Worm (Caenorhabditis elegans) whole organism, midembryonic: Measurements from ENCODE around the gene nhr-15.

Experiments
- T22C8.4 ChIP-seq: fragments of 200-800 bp; sonication (Bioruptor generic); IDR thresholded peaks from 2 replicates; pipeline ENCODE4 v1.3.6; 2022; ENCODE audit warnings: missing genetic modification characterization, missing compliant biosample characterization
- cog-1 ChIP-seq: sonication (generic microtip); optimal IDR thresholded peaks from 2 replicates; lab custom pipeline; 2016; ENCODE audit warnings: missing genetic modification characterization, missing compliant biosample characterization
- flt-1 ChIP-seq: fragments of 200-800 bp; sonication (Bioruptor generic); IDR thresholded peaks from 2 replicates; pipeline ENCODE4 v1.3.6; 2022; ENCODE audit warnings: missing genetic modification characterization, missing compliant biosample characterization
- klf-2 ChIP-seq: fragments of 200-800 bp; sonication (Bioruptor generic); conservative IDR thresholded peaks from 2 replicates; pipeline ENCODE4 v1.3.6; 2022; ENCODE audit warnings: missing genetic modification reagents, missing genetic modification characterization, missing compliant biosample characterization
- med-1 ChIP-seq: sonication (generic microtip); optimal IDR thresholded peaks from 2 replicates; lab custom pipeline; 2017; ENCODE audit warnings: missing genetic modification characterization, mild to moderate bottlenecking, missing compliant biosample characterization, antibody characterized with exemption, missing genetic modification reagents; ENCODE audit not compliant: insufficient read depth
- ref-1 ChIP-seq: fragments of 200-800 bp; sonication (Bioruptor generic); conservative IDR thresholded peaks from 2 replicates; pipeline ENCODE4 v1.3.6; 2022; ENCODE audit warnings: missing genetic modification reagents, missing genetic modification characterization, missing compliant biosample characterization
- tab-1 ChIP-seq: fragments of 200-800 bp; sonication (Bioruptor generic); IDR thresholded peaks from 2 replicates; pipeline ENCODE4 v1.3.6; 2022; ENCODE audit warnings: missing genetic modification characterization, missing compliant biosample characterization
- ztf-23 ChIP-seq: fragments of 200-800 bp; sonication (Bioruptor generic); IDR thresholded peaks from 2 replicates; pipeline ENCODE4 v1.3.6; 2022; ENCODE audit warnings: missing genetic modification reagents, missing genetic modification characterization, missing compliant biosample characterization
- ztf-29 ChIP-seq: fragments of 200-800 bp; sonication (Bioruptor generic); IDR thresholded peaks from 2 replicates; pipeline ENCODE4 v1.3.6; 2022; ENCODE audit warnings: missing genetic modification reagents, missing genetic modification characterization, missing compliant biosample characterization

Gene nhr-15

DNA sequence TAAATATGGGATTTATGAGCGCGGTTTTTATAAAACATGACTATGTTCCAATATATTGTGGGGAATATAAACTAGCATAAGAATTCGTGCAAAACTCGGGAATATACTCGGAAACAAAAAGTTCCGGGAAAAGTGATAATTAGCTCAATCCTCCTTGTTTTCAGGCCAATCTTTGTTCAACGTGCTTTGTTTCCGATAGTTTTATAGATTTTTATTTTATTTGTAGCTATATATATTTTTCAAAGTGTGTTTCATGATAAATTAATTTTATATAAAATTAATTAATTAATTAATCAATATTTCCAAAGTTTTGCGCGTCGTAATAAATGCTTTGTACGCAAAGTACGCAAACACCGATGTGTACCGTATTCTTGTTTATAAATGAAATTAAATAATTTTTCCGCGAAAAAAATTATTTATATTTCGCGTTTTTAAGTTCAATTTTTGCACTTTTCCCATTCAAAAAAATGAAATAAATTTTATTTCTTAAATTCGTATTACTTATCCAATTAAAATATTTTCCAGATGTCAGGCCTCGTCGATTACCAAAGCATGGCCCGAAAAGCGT, 15.0 kb upstream of the nhr-15 start, which contains the start of gene F33E11.2:
TSS of gene F33E11.2 (plus strand) at position 524 of the 568 bp plus-strand sequence.
- TF ChIP-seq cog-1 (tag; lab: Kevin White, UChicago) (no peak), ztf-23 (no peak), tab-1 (GFP tag; lab: Robert Waterston, UW) (no peak), ztf-29 (no peak), T22C8.4 (GFP tag; lab: Robert Waterston, UW) (no peak), ref-1 (GFP tag; lab: Robert Waterston, UW) (no peak), klf-2 (no peak), flt-1 (no peak), med-1 (GFP tag; lab: Kevin White, UChicago) (no peak)

- no peak for TF ChIP-seq tab-1 (GFP tag; lab: Robert Waterston, UW)
- no peak for TF ChIP-seq ztf-29
- TF ChIP-seq ztf-23 = no peak
- no peak for TF ChIP-seq klf-2
- no peak for TF ChIP-seq cog-1 (tag; lab: Kevin White, UChicago)
- TF ChIP-seq T22C8.4 (GFP tag; lab: Robert Waterston, UW) = no peak
- no peak for TF ChIP-seq flt-1
- no peak for TF ChIP-seq med-1 (GFP tag; lab: Kevin White, UChicago)
- TF ChIP-seq ref-1 (GFP tag; lab: Robert Waterston, UW) = no peak
These were observed 14.1 kb upstream of the nhr-15 start for ce11 chrV:298395-298794.

ce11 chrV:303271-303670, 9.2 kb upstream of the nhr-15 start:
- no peak for TF ChIP-seq klf-2
- no peak for TF ChIP-seq ztf-23
- TF ChIP-seq T22C8.4 (GFP tag; lab: Robert Waterston, UW) = no peak
- no peak for TF ChIP-seq ref-1 (GFP tag; lab: Robert Waterston, UW)
- no peak for TF ChIP-seq cog-1 (tag; lab: Kevin White, UChicago)
- no peak for TF ChIP-seq ztf-29
- no peak for TF ChIP-seq tab-1 (GFP tag; lab: Robert Waterston, UW)
- TF ChIP-seq med-1 (GFP tag; lab: Kevin White, UChicago) = no peak
- TF ChIP-seq flt-1 = no peak

ce11 chrV:304613-305012, 7.9 kb upstream of the nhr-15 start, which contains the start of gene F33E11.3:
TSS of gene F33E11.3 (minus strand) at chrV:304713.
- TF ChIP-seq ztf-23 = no peak
- no peak for TF ChIP-seq ztf-29
- TF ChIP-seq ref-1 (GFP tag; lab: Robert Waterston, UW) = no peak
- TF ChIP-seq tab-1 (GFP tag; lab: Robert Waterston, UW) = no peak
- no peak for TF ChIP-seq T22C8.4 (GFP tag; lab: Robert Waterston, UW)
- no peak for TF ChIP-seq cog-1 (tag; lab: Kevin White, UChicago)
- TF ChIP-seq klf-2 = no peak
- no peak for TF ChIP-seq flt-1
- no peak for TF ChIP-seq med-1 (GFP tag; lab: Kevin White, UChicago)

ce11 chrV:311485-312090, 933 bp upstream of the nhr-15 start, which contains the start of gene phf-10:
TSS of gene phf-10 (minus strand) at chrV:311565.
- TF ChIP-seq flt-1 (no peak), cog-1 (tag; lab: Kevin White, UChicago) (no peak), med-1 (GFP tag; lab: Kevin White, UChicago) (no peak), klf-2 (no peak), T22C8.4 (GFP tag; lab: Robert Waterston, UW) (no peak), ref-1 (GFP tag; lab: Robert Waterston, UW) (no peak), ztf-23 (no peak; the same call in 1 of the 2 replicates), ztf-29 (no peak), tab-1 (GFP tag; lab: Robert Waterston, UW) (no peak)

ce11 chrV:320009-320408, 7.5 kb downstream of the nhr-15 start:
- no peak for TF ChIP-seq ztf-29
- TF ChIP-seq ztf-23 = no peak
- no peak for TF ChIP-seq tab-1 (GFP tag; lab: Robert Waterston, UW)
- TF ChIP-seq flt-1 = no peak
- TF ChIP-seq cog-1 (tag; lab: Kevin White, UChicago) = no peak
- no peak for TF ChIP-seq med-1 (GFP tag; lab: Kevin White, UChicago)
- no peak for TF ChIP-seq ref-1 (GFP tag; lab: Robert Waterston, UW)
- TF ChIP-seq T22C8.4 (GFP tag; lab: Robert Waterston, UW) = no peak

ce11 chrV:330625-331024, 18.1 kb downstream of the nhr-15 start, which contains the start of gene abt-4:
TSS of gene abt-4 (minus strand) at chrV:330725.
- TF ChIP-seq T22C8.4 (GFP tag; lab: Robert Waterston, UW) = no peak
- no peak for TF ChIP-seq flt-1

- no peak for TF ChIP-seq ztf-29
- TF ChIP-seq med-1 (GFP tag; lab: Kevin White, UChicago) = no peak
- TF ChIP-seq T22C8.4 (GFP tag; lab: Robert Waterston, UW) = no peak
These were observed 18.7 kb downstream of the nhr-15 start for ce11 chrV:331245-331644.

DNA sequence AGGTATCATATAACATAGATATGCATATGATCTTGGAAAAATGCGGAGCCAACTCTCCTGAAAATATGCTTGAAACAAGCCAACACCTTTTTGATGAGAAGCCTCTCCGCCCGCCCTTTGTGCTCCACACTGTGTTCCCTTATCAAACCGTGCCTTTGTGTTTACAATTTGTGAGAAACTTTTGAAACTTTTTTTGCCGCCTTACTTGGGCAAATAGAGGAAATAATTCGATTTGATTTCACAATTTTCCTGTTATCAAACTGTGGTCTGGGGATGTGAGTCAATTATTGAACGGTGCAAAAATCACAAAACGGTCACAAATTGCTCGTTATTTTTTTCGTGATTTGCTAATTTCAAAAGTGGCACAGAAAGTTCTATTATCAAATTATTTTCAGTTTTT, 20.1 kb downstream of the nhr-15 start:
- TF ChIP-seq klf-2 = no peak
- no peak for TF ChIP-seq ztf-23
- no peak for TF ChIP-seq ref-1 (GFP tag; lab: Robert Waterston, UW)

DNA sequence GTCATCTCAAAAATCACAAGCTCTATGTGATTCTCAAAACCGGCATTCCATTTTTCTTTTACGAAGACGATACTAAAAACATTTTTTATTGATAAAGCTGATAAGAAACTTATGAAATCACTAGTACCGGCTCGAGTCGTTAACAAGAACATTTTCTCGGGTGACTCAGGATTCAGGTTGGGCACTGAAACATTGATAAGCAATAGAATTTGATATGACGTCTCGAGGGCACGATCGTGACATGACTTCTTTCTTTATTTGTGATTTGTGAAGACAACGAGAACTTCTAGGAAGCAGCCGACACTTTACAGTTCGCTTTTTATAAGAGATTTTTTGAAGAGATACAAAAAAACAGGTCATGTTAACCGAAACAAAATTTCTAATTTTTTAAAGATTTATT, 21.2 kb downstream of the nhr-15 start:
- TF ChIP-seq tab-1 (GFP tag; lab: Robert Waterston, UW) (no peak), cog-1 (tag; lab: Kevin White, UChicago) (no peak), ref-1 (GFP tag; lab: Robert Waterston, UW) (no peak), med-1 (GFP tag; lab: Kevin White, UChicago) (no peak), ztf-23 (no peak), flt-1 (no peak), klf-2 (no peak), T22C8.4 (GFP tag; lab: Robert Waterston, UW) (no peak)
